Fruit fly (Drosophila melanogaster) whole organism, embryonic: ENCODE results near the gene Arl5.

Experiments
- ATbp ChIP-seq: fragments of 200-800 bp; sonication (Bioruptor generic); optimal IDR thresholded peaks from 2 replicates; lab custom pipeline; 2017; ENCODE audit warnings: missing biosample characterization, mild to moderate bottlenecking, missing genetic modification characterization, missing genetic modification reagents
- Aef1 ChIP-seq: fragments of 200-800 bp; sonication (Bioruptor generic); IDR thresholded peaks from 3 replicates; pipeline ENCODE4 v1.3.6; 2022; ENCODE audit warnings: missing biosample characterization, missing genetic modification characterization
- Asciz ChIP-seq: fragments of 200-800 bp; sonication (Bioruptor generic); optimal IDR thresholded peaks from 2 replicates; lab custom pipeline; 2017; ENCODE audit warnings: missing biosample characterization, mild to moderate bottlenecking, missing genetic modification characterization, missing genetic modification reagents
- CG10366 ChIP-seq: fragments of 200-800 bp; sonication (Bioruptor generic); IDR thresholded peaks from 2 replicates; pipeline ENCODE4 v1.3.6; 2022; ENCODE audit warnings: missing biosample characterization, missing genetic modification characterization
- CG12942 ChIP-seq: fragments of 200-800 bp; sonication (Bioruptor generic); optimal IDR thresholded peaks from 3 replicates; lab custom pipeline; 2016; ENCODE audit warnings: missing biosample characterization, missing genetic modification characterization
- CG13123 ChIP-seq: fragments of 200-800 bp; sonication (Bioruptor generic); optimal IDR thresholded peaks from 2 replicates; lab custom pipeline; 2016; ENCODE audit warnings: missing biosample characterization, missing genetic modification characterization
- CG14014 ChIP-seq: fragments of 200-800 bp; sonication (Bioruptor generic); IDR thresholded peaks from 2 replicates; pipeline ENCODE4 v1.3.6; 2022; ENCODE audit warnings: missing biosample characterization, missing genetic modification characterization
- CG17829 ChIP-seq: fragments of 200-800 bp; optimal IDR thresholded peaks from 2 replicates; lab custom pipeline; 2019; ENCODE audit warnings: missing biosample characterization, mild to moderate bottlenecking, missing genetic modification characterization, moderate library complexity
- CG1832 ChIP-seq: fragments of 200-800 bp; sonication (Bioruptor generic); optimal IDR thresholded peaks from 2 replicates; lab custom pipeline; 2017; ENCODE audit warnings: missing biosample characterization, mild to moderate bottlenecking, missing genetic modification characterization, inconsistent platforms
- CG18764 ChIP-seq: fragments of 200-800 bp; sonication (Bioruptor generic); optimal IDR thresholded peaks from 3 replicates; lab custom pipeline; 2016; ENCODE audit warnings: missing biosample characterization, missing genetic modification characterization
- CG2116 ChIP-seq: fragments of 200-800 bp; sonication (Bioruptor generic); optimal IDR thresholded peaks from 3 replicates; lab custom pipeline; 2018; ENCODE audit warnings: missing biosample characterization, mild to moderate bottlenecking, missing genetic modification characterization
- CG31365 ChIP-seq: fragments of 200-800 bp; sonication (Bioruptor generic); optimal IDR thresholded peaks from 2 replicates; lab custom pipeline; 2018; ENCODE audit warnings: missing biosample characterization, mild to moderate bottlenecking, missing genetic modification characterization
- CG3407 ChIP-seq: fragments of 200-800 bp; sonication (Bioruptor generic); optimal IDR thresholded peaks from 2 replicates; lab custom pipeline; 2018; ENCODE audit warnings: missing biosample characterization, mild to moderate bottlenecking, missing genetic modification characterization
- CG34376 ChIP-seq: fragments of 200-800 bp; sonication (Bioruptor generic); optimal IDR thresholded peaks from 2 replicates; lab custom pipeline; 2018; ENCODE audit warnings: missing biosample characterization, mild to moderate bottlenecking, missing genetic modification characterization
- CG4360 ChIP-seq: fragments of 200-800 bp; sonication (Bioruptor generic); IDR thresholded peaks from 2 replicates; pipeline ENCODE4 v1.3.6; 2022; ENCODE audit warnings: missing biosample characterization, missing genetic modification characterization
- CG4617 ChIP-seq: fragments of 200-800 bp; sonication (Bioruptor generic); optimal IDR thresholded peaks from 3 replicates; lab custom pipeline; 2016; ENCODE audit warnings: missing biosample characterization, missing genetic modification characterization, borderline replicate concordance
- CG5245 ChIP-seq: fragments of 200-800 bp; sonication (Bioruptor generic); optimal IDR thresholded peaks from 3 replicates; lab custom pipeline; 2016; ENCODE audit warnings: missing biosample characterization, missing genetic modification characterization
- CG6654 ChIP-seq: fragments of 200-800 bp; sonication (Bioruptor generic); optimal IDR thresholded peaks from 2 replicates; lab custom pipeline; 2017; ENCODE audit warnings: missing biosample characterization, mild to moderate bottlenecking, missing genetic modification characterization
- CG8765 ChIP-seq: fragments of 200-800 bp; sonication (Bioruptor generic); IDR thresholded peaks from 2 replicates; pipeline ENCODE4 v1.3.6; 2022; ENCODE audit warnings: missing biosample characterization, missing genetic modification characterization
- CG9437 ChIP-seq: fragments of 200-800 bp; sonication (Bioruptor generic); optimal IDR thresholded peaks from 2 replicates; lab custom pipeline; 2018; ENCODE audit warnings: missing biosample characterization, mild to moderate bottlenecking, missing genetic modification characterization
- CG9727 ChIP-seq: fragments of 200-800 bp; sonication (Bioruptor generic); optimal IDR thresholded peaks from 3 replicates; lab custom pipeline; 2017; ENCODE audit warnings: missing biosample characterization, mild to moderate bottlenecking, missing genetic modification characterization
- D19A ChIP-seq: fragments of 200-800 bp; optimal IDR thresholded peaks from 3 replicates; lab custom pipeline; 2019; ENCODE audit warnings: missing biosample characterization, mild to moderate bottlenecking, missing genetic modification characterization, moderate library complexity
- Dip3 ChIP-seq: fragments of 200-800 bp; sonication (Bioruptor generic); optimal IDR thresholded peaks from 3 replicates; lab custom pipeline; 2016; ENCODE audit warnings: missing biosample characterization, missing genetic modification characterization
- Dll ChIP-seq: fragments of 200-800 bp; sonication (Bioruptor generic); IDR thresholded peaks from 4 replicates; pipeline ENCODE4 v1.3.6; 2022; ENCODE audit warnings: missing biosample characterization, missing genetic modification characterization; ENCODE audit not compliant: partially characterized antibody
- Doc2 ChIP-seq: fragments of 200-800 bp; sonication (Bioruptor generic); IDR thresholded peaks from 2 replicates; pipeline ENCODE4 v1.3.6; 2022; ENCODE audit warnings: missing biosample characterization, missing genetic modification characterization
- Drgx ChIP-seq: fragments of 200-800 bp; sonication (Bioruptor generic); IDR thresholded peaks from 2 replicates; pipeline ENCODE4 v1.3.6; 2022; ENCODE audit warnings: missing biosample characterization, missing genetic modification characterization
- GATAe ChIP-seq: fragments of 200-800 bp; sonication (Bioruptor generic); conservative IDR thresholded peaks from 2 replicates; pipeline ENCODE4 v1.3.6; 2022; ENCODE audit warnings: missing biosample characterization, missing genetic modification characterization
- HmgZ ChIP-seq: fragments of 200-800 bp; sonication (Bioruptor generic); optimal IDR thresholded peaks from 2 replicates; lab custom pipeline; 2018; ENCODE audit warnings: missing biosample characterization, mild to moderate bottlenecking, missing genetic modification characterization
- Hr39 ChIP-seq: fragments of >200 bp; optimal IDR thresholded peaks from 2 replicates; lab custom pipeline; 2017
- Mad ChIP-seq: fragments of 200-800 bp; sonication (Bioruptor generic); optimal IDR thresholded peaks from 2 replicates; lab custom pipeline; 2016; ENCODE audit warnings: missing biosample characterization, missing genetic modification characterization
- Ptx1 ChIP-seq: fragments of 200-800 bp; sonication (Bioruptor generic); IDR thresholded peaks from 2 replicates; pipeline ENCODE4 v1.3.6; 2022; ENCODE audit warnings: missing biosample characterization, missing genetic modification characterization
- Sry-δ ChIP-seq: fragments of 200-800 bp; sonication (Bioruptor generic); optimal IDR thresholded peaks from 2 replicates; lab custom pipeline; 2016; ENCODE audit warnings: missing biosample characterization, missing genetic modification characterization
- Vsx1 ChIP-seq: fragments of 200-800 bp; sonication (Bioruptor generic); optimal IDR thresholded peaks from 2 replicates; lab custom pipeline; 2017; ENCODE audit warnings: missing biosample characterization, mild to moderate bottlenecking, missing genetic modification characterization, missing genetic modification reagents
- ato ChIP-seq: fragments of 200-800 bp; sonication (Bioruptor generic); IDR thresholded peaks from 2 replicates; pipeline ENCODE4 v1.3.6; 2022; ENCODE audit warnings: missing biosample characterization, missing genetic modification characterization; ENCODE audit not compliant: partially characterized antibody
- corto ChIP-seq: fragments of 200-800 bp; sonication (Bioruptor generic); optimal IDR thresholded peaks from 2 replicates; lab custom pipeline; 2016; ENCODE audit warnings: missing biosample characterization, mild to moderate bottlenecking, missing genetic modification characterization, moderate library complexity
- dm ChIP-seq: fragments of 200-800 bp; sonication (Bioruptor generic); optimal IDR thresholded peaks from 3 replicates; lab custom pipeline; 2016; ENCODE audit warnings: missing biosample characterization, missing genetic modification characterization
- fru ChIP-seq: fragments of >200 bp; optimal IDR thresholded peaks from 2 replicates; lab custom pipeline; 2017
- ham ChIP-seq: fragments of 200-800 bp; sonication (Bioruptor generic); IDR thresholded peaks from 2 replicates; pipeline ENCODE4 v1.3.6; 2022; ENCODE audit warnings: missing biosample characterization, missing genetic modification characterization
- hbn ChIP-seq: fragments of 200-800 bp; sonication (Bioruptor generic); IDR thresholded peaks from 2 replicates; pipeline ENCODE4 v1.3.6; 2022; ENCODE audit warnings: missing biosample characterization, missing genetic modification characterization; ENCODE audit not compliant: partially characterized antibody
- lbe ChIP-seq: fragments of 200-800 bp; sonication (Bioruptor generic); optimal IDR thresholded peaks from 2 replicates; lab custom pipeline; 2016; ENCODE audit warnings: missing biosample characterization, mild to moderate bottlenecking, missing genetic modification characterization
- oc ChIP-seq: fragments of 200-800 bp; sonication (Bioruptor generic); optimal IDR thresholded peaks from 2 replicates; lab custom pipeline; 2018; ENCODE audit warnings: missing biosample characterization, mild to moderate bottlenecking, missing genetic modification characterization, moderate library complexity
- pros ChIP-seq: fragments of 200-800 bp; sonication (Bioruptor generic); optimal IDR thresholded peaks from 3 replicates; lab custom pipeline; 2019; ENCODE audit warnings: missing biosample characterization, mild to moderate bottlenecking, missing genetic modification characterization, moderate library complexity
- rib ChIP-seq: fragments of 200-800 bp; sonication (Bioruptor generic); IDR thresholded peaks from 2 replicates; pipeline ENCODE4 v1.3.6; 2022; ENCODE audit warnings: missing biosample characterization, missing genetic modification characterization
- sc ChIP-seq, 3 experiments: fragments of >200 bp in 2 of 3; fragments of 200-800 bp in 1 of 3; sonication (Bioruptor generic) in 1 of 3; optimal IDR thresholded peaks; 2 replicates in 2 of 3; 3 replicates in 1 of 3; lab custom pipeline; 2017; ENCODE audit warnings: mild to moderate bottlenecking in 1 of 3, missing biosample characterization in 1 of 3, missing genetic modification characterization in 1 of 3, missing genetic modification reagents in 1 of 3
- scrt ChIP-seq: fragments of 200-800 bp; sonication (Bioruptor generic); optimal IDR thresholded peaks from 2 replicates; lab custom pipeline; 2018; ENCODE audit warnings: missing biosample characterization, mild to moderate bottlenecking, missing genetic modification characterization, moderate library complexity
- vfl ChIP-seq: fragments of 200-800 bp; sonication (Bioruptor generic); optimal IDR thresholded peaks from 2 replicates; lab custom pipeline; 2016; ENCODE audit warnings: missing biosample characterization, missing genetic modification characterization
- wdn ChIP-seq: fragments of 200-800 bp; sonication (Bioruptor generic); IDR thresholded peaks from 2 replicates; pipeline ENCODE4 v1.3.6; 2022; ENCODE audit warnings: missing biosample characterization, missing genetic modification characterization
- z ChIP-seq: fragments of 200-800 bp; sonication (Bioruptor generic); IDR thresholded peaks from 3 replicates; pipeline ENCODE4 v1.3.6; 2022; ENCODE audit warnings: missing biosample characterization, missing genetic modification characterization
- zf30C ChIP-seq: fragments of 200-800 bp; sonication (Bioruptor generic); optimal IDR thresholded peaks from 3 replicates; lab custom pipeline; 2018; ENCODE audit warnings: missing biosample characterization, mild to moderate bottlenecking, missing genetic modification characterization

Arl5 gene

DNA sequence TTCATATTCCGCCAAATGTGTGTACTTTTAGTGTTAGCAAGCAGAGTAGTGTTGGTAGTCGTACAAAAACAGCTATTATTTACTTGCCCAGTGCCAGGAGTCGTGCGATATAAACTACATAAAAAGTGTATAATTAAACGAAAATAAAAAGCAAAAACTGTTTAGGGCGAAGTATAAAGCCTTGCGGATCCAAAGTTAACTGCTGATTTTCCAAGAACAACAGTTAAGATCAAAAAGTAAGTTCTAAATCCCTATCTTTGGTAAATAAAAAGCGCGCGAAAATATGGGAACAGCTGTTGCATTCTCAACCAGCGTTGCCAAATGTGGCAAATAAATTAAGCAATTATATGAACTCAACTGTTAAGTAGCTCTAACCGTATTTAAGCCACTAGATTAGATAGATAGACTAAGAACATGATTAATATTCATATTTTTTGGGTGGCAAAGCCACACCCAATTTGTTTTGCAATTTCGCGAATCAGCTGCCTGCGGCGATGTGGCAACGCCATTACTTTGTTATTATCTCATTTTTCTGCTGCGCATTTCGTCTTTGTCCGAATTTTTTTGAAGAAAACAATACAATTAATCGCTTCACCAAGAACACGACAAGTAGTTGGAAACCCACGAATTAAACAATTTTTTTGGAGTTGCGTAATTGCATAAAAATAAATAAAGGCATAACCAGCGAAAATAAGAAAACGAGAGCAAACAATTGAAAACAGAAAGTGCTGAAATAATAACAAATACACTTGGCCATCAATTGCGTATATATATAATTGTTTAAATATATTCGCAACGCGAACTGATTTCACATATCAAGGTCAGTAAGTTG lies 40.8 kb upstream of the Arl5 start, which contains the start of the genes Prim1 and CG7083 (continued):
- no peak for TF ChIP-seq ato
- peak; percentile 43; the same call in 1 of the 2 replicates for TF ChIP-seq Ptx1
- TF ChIP-seq CG6654 = no peak
- TF ChIP-seq Sry-δ (GFP tag; lab: Kevin White, UChicago) = peak; percentile 63
- TF ChIP-seq GATAe (GFP tag; lab: Robert Waterston, UW) = no peak; the same call in 1 of the 2 replicates
- no peak for TF ChIP-seq CG4360
- peak; percentile 46 for TF ChIP-seq lbe
- no peak for TF ChIP-seq ham (GFP tag; lab: Robert Waterston, UW)
- TF ChIP-seq HmgZ (tag; lab: Kevin White, UChicago) = peak; percentile 64
- TF ChIP-seq CG9727 (GFP tag; lab: Kevin White, UChicago) = peak; percentile 66
- peak; percentile 46 for TF ChIP-seq CG9437 (GFP tag; lab: Kevin White, UChicago)
- TF ChIP-seq zf30C (GFP tag; lab: Kevin White, UChicago) = no peak
- TF ChIP-seq fru = no peak
- peak; percentile 84 for TF ChIP-seq CG4617 (GFP tag; lab: Kevin White, UChicago)
- peak; percentile 22; the same call in 1 of the 3 replicates for TF ChIP-seq Aef1
- TF ChIP-seq CG5245 (GFP tag; lab: Kevin White, UChicago) = peak; percentile 10
- peak; percentile 22 for TF ChIP-seq Dip3 (GFP tag; lab: Kevin White, UChicago)
- peak; percentile 40 for TF ChIP-seq CG12942 (GFP tag; lab: Kevin White, UChicago)
- TF ChIP-seq CG2116 (GFP tag; lab: Kevin White, UChicago) = peak; percentile 67
- TF ChIP-seq Vsx1 (GFP tag; lab: Kevin White, UChicago) = peak; percentile 30
- peak; percentile 75 for TF ChIP-seq scrt (GFP tag; lab: Kevin White, UChicago)
- no peak for TF ChIP-seq z (GFP tag; lab: Robert Waterston, UW)
- no peak for TF ChIP-seq pros
- peak; percentile 43 for TF ChIP-seq dm
- no peak for TF ChIP-seq CG8765
- peak; percentile 53 for TF ChIP-seq Mad (GFP tag; lab: Kevin White, UChicago)
- no peak for TF ChIP-seq CG3407 (GFP tag; lab: Kevin White, UChicago)
- no peak for TF ChIP-seq sc (optimal IDR thresholded peaks at IDR 0.05; lab: Kevin White, UChicago)
- TF ChIP-seq sc (GFP tag; optimal IDR thresholded peaks at IDR 0.05; lab: Kevin White, UChicago) = peak; percentile 48
- no peak for TF ChIP-seq Doc2 (GFP tag; lab: Robert Waterston, UW)
- TF ChIP-seq CG17829 (tag; lab: Kevin White, UChicago) = peak; percentile 59
- peak; percentile 37; the same call in 1 of the 2 replicates for TF ChIP-seq wdn (GFP tag; lab: Robert Waterston, UW)
- TF ChIP-seq CG14014 (GFP tag; lab: Robert Waterston, UW) = no peak
- TF ChIP-seq vfl = peak; percentile 41
- peak; percentile 11 for TF ChIP-seq ATbp (GFP tag; lab: Kevin White, UChicago)
- peak; percentile 89 for TF ChIP-seq rib (GFP tag; lab: Robert Waterston, UW)
- no peak for TF ChIP-seq D19A (tag; lab: Kevin White, UChicago)
- 0 out of 2 replicates have a peak, but pooled peaks have one; percentile 13 for TF ChIP-seq Drgx (GFP tag; lab: Robert Waterston, UW)
- TF ChIP-seq CG10366 (GFP tag; lab: Robert Waterston, UW) = peak; percentile 12; the same call in 1 of the 2 replicates
- TF ChIP-seq CG18764 (GFP tag; lab: Kevin White, UChicago) = peak; percentile 29
- TF ChIP-seq Dll (GFP tag; lab: Robert Waterston, UW) = 0 out of 4 replicates have a peak, but pooled peaks have one; percentile 49
- TF ChIP-seq CG34376 (GFP tag; lab: Kevin White, UChicago) = peak; percentile 67
- TF ChIP-seq CG31365 (tag; lab: Kevin White, UChicago) = no peak
- TF ChIP-seq Asciz = peak; percentile 33
- TF ChIP-seq hbn (GFP tag; lab: Robert Waterston, UW) = no peak
- no peak for TF ChIP-seq oc (tag; lab: Kevin White, UChicago)
- no peak for TF ChIP-seq CG1832 (GFP tag; lab: Kevin White, UChicago)
- TF ChIP-seq corto (GFP tag; lab: Kevin White, UChicago) = no peak
- TF ChIP-seq Hr39 = no peak
- peak; percentile 39 for TF ChIP-seq CG13123 (GFP tag; lab: Kevin White, UChicago)
